Fruit fly (Drosophila melanogaster) whole organism, embryonic: Measurements from ENCODE around the gene klg.

ENCODE experiments used
- Abd-B ChIP-seq: fragments of 200-800 bp; sonication (Bioruptor generic); optimal IDR thresholded peaks from 2 replicates; lab custom pipeline; 2018; ENCODE audit warnings: missing biosample characterization, mild to moderate bottlenecking, missing genetic modification characterization, moderate library complexity
- Adf1 ChIP-seq: fragments of 200-800 bp; sonication (Bioruptor generic); IDR thresholded peaks from 2 replicates; pipeline ENCODE4 v1.3.6; 2022; ENCODE audit warnings: missing biosample characterization, missing genetic modification characterization
- Asciz ChIP-seq: fragments of 200-800 bp; sonication (Bioruptor generic); optimal IDR thresholded peaks from 2 replicates; lab custom pipeline; 2017; ENCODE audit warnings: missing biosample characterization, mild to moderate bottlenecking, missing genetic modification characterization, missing genetic modification reagents
- CG10366 ChIP-seq: fragments of 200-800 bp; sonication (Bioruptor generic); IDR thresholded peaks from 2 replicates; pipeline ENCODE4 v1.3.6; 2022; ENCODE audit warnings: missing biosample characterization, missing genetic modification characterization
- CG12219 ChIP-seq: fragments of 200-800 bp; sonication (Bioruptor generic); optimal IDR thresholded peaks from 3 replicates; lab custom pipeline; 2018; ENCODE audit warnings: missing biosample characterization, mild to moderate bottlenecking, missing genetic modification characterization
- CG12299 ChIP-seq: fragments of 200-800 bp; sonication (Bioruptor generic); optimal IDR thresholded peaks from 2 replicates; lab custom pipeline; 2018; ENCODE audit warnings: missing biosample characterization, mild to moderate bottlenecking, missing genetic modification characterization
- CG13296 ChIP-seq: fragments of 200-800 bp; sonication (Bioruptor generic); optimal IDR thresholded peaks from 3 replicates; lab custom pipeline; 2018; ENCODE audit warnings: missing biosample characterization, mild to moderate bottlenecking, missing genetic modification characterization
- CG14667 ChIP-seq: fragments of 200-800 bp; sonication (Bioruptor generic); IDR thresholded peaks from 2 replicates; pipeline ENCODE4 v1.3.6; 2022; ENCODE audit warnings: missing biosample characterization, missing genetic modification characterization
- CG15073 ChIP-seq: fragments of 200-800 bp; sonication (Bioruptor generic); optimal IDR thresholded peaks from 2 replicates; lab custom pipeline; 2016; ENCODE audit warnings: missing biosample characterization, missing genetic modification characterization
- CG17361 ChIP-seq: fragments of 200-800 bp; sonication (Bioruptor generic); IDR thresholded peaks from 3 replicates; pipeline ENCODE4 v1.3.6; 2022; ENCODE audit warnings: missing biosample characterization, missing genetic modification characterization
- CG18011 ChIP-seq: fragments of 200-800 bp; sonication (Bioruptor generic); optimal IDR thresholded peaks from 2 replicates; lab custom pipeline; 2017; ENCODE audit warnings: missing biosample characterization, missing genetic modification characterization, mild to moderate bottlenecking, moderate library complexity, missing genotype
- CG1832 ChIP-seq: fragments of 200-800 bp; sonication (Bioruptor generic); optimal IDR thresholded peaks from 2 replicates; lab custom pipeline; 2017; ENCODE audit warnings: missing biosample characterization, mild to moderate bottlenecking, missing genetic modification characterization, inconsistent platforms
- CG2678 ChIP-seq: fragments of 200-800 bp; sonication (Bioruptor generic); optimal IDR thresholded peaks from 3 replicates; lab custom pipeline; 2019; ENCODE audit warnings: missing biosample characterization, mild to moderate bottlenecking, missing genetic modification characterization, moderate library complexity
- CG3726 ChIP-seq: fragments of 200-800 bp; sonication (Bioruptor generic); IDR thresholded peaks from 3 replicates; pipeline ENCODE4, ENCODE4 v1.3.6; 2022; ENCODE audit warnings: missing biosample characterization, missing genetic modification characterization
- CG4854 ChIP-seq: fragments of 200-800 bp; sonication (Bioruptor generic); optimal IDR thresholded peaks from 2 replicates; lab custom pipeline; 2016; ENCODE audit warnings: missing biosample characterization, missing genetic modification characterization, inconsistent platforms
- CG6254 ChIP-seq: fragments of 200-800 bp; sonication (Bioruptor generic); optimal IDR thresholded peaks from 3 replicates; lab custom pipeline; 2017; ENCODE audit warnings: mild to moderate bottlenecking, missing biosample characterization, missing genetic modification reagents, missing genetic modification characterization
- CG8290 ChIP-seq, 3 experiments: fragments of 200-800 bp; sonication (Bioruptor generic); optimal IDR thresholded peaks; 2 replicates each; lab custom pipeline; 2016 to 2019; ENCODE audit warnings: missing biosample characterization in 3 of 3, missing genetic modification characterization in 3 of 3, mild to moderate bottlenecking in 2 of 3, moderate library complexity in 1 of 3
- CG9727 ChIP-seq: fragments of 200-800 bp; sonication (Bioruptor generic); optimal IDR thresholded peaks from 3 replicates; lab custom pipeline; 2017; ENCODE audit warnings: missing biosample characterization, mild to moderate bottlenecking, missing genetic modification characterization
- CG9817 ChIP-seq: fragments of 200-800 bp; sonication (Bioruptor generic); optimal IDR thresholded peaks from 2 replicates; lab custom pipeline; 2018; ENCODE audit warnings: missing biosample characterization, mild to moderate bottlenecking, missing genetic modification characterization, moderate library complexity
- Dip3 ChIP-seq: fragments of 200-800 bp; sonication (Bioruptor generic); optimal IDR thresholded peaks from 3 replicates; lab custom pipeline; 2016; ENCODE audit warnings: missing biosample characterization, missing genetic modification characterization
- Gug ChIP-seq: fragments of 200-800 bp; sonication (Bioruptor generic); IDR thresholded peaks from 4 replicates; pipeline ENCODE4 v1.3.6; 2022; ENCODE audit warnings: missing biosample characterization, missing genetic modification characterization
- H15 ChIP-seq: fragments of 200-800 bp; sonication (Bioruptor generic); IDR thresholded peaks from 3 replicates; pipeline ENCODE4 v1.3.6; 2022; ENCODE audit warnings: missing biosample characterization, missing genetic modification characterization
- HLH54F ChIP-seq: fragments of 200-800 bp; sonication (Bioruptor generic); optimal IDR thresholded peaks from 3 replicates; lab custom pipeline; 2016; ENCODE audit warnings: missing biosample characterization, missing genetic modification characterization
- Hmr ChIP-seq: fragments of 200-800 bp; sonication (Bioruptor generic); optimal IDR thresholded peaks from 3 replicates; lab custom pipeline; 2017; ENCODE audit warnings: mild to moderate bottlenecking, missing biosample characterization, missing genetic modification reagents, missing genetic modification characterization
- Hr78 ChIP-seq, 2 experiments: fragments of 200-800 bp in 1 of 2; fragments of >200 bp in 1 of 2; sonication (Bioruptor generic) in 1 of 2; optimal IDR thresholded peaks; 2 replicates each; lab custom pipeline; 2017 to 2019; ENCODE audit warnings: missing biosample characterization in 2 of 2, missing genetic modification characterization in 2 of 2, mild to moderate bottlenecking in 1 of 2, moderate library complexity in 1 of 2
- Meics ChIP-seq: fragments of 200-800 bp; sonication (Bioruptor generic); optimal IDR thresholded peaks from 2 replicates; lab custom pipeline; 2017; ENCODE audit warnings: missing biosample characterization, mild to moderate bottlenecking, missing genetic modification characterization
- NC2β ChIP-seq: fragments of 200-800 bp; sonication (Bioruptor generic); optimal IDR thresholded peaks from 2 replicates; lab custom pipeline; 2016; ENCODE audit warnings: missing biosample characterization, missing genetic modification characterization
- Neu2 ChIP-seq: fragments of 200-800 bp; sonication (Bioruptor generic); optimal IDR thresholded peaks from 3 replicates; lab custom pipeline; 2016; ENCODE audit warnings: missing biosample characterization, missing genetic modification characterization, borderline replicate concordance
- Optix ChIP-seq: fragments of 200-800 bp; sonication (Bioruptor generic); IDR thresholded peaks from 3 replicates; pipeline ENCODE4 v1.3.6; 2022; ENCODE audit warnings: missing biosample characterization, missing genetic modification characterization
- PHDP ChIP-seq: fragments of 200-800 bp; sonication (Bioruptor generic); optimal IDR thresholded peaks from 3 replicates; lab custom pipeline; 2018; ENCODE audit warnings: missing biosample characterization, mild to moderate bottlenecking, missing genetic modification characterization, moderate library complexity
- Tbp ChIP-seq: fragments of >200 bp; optimal IDR thresholded peaks from 2 replicates; lab custom pipeline; 2018; ENCODE audit warnings: missing biosample characterization, missing genetic modification characterization
- Trl ChIP-seq, 3 experiments: fragments of >200 bp in 2 of 3; fragments of 200-800 bp in 1 of 3; sonication (Bioruptor generic) in 1 of 3; optimal IDR thresholded peaks; 2 replicates in 1 of 3; 3 replicates in 2 of 3; lab custom pipeline; 2016 to 2017; ENCODE audit warnings: missing biosample characterization in 1 of 3, missing genetic modification characterization in 1 of 3
- Xbp1 ChIP-seq: fragments of 200-800 bp; sonication (Bioruptor generic); optimal IDR thresholded peaks from 3 replicates; lab custom pipeline; 2016; ENCODE audit warnings: missing biosample characterization, mild to moderate bottlenecking, missing genetic modification characterization
- ara ChIP-seq: fragments of 200-800 bp; sonication (Bioruptor generic); IDR thresholded peaks from 2 replicates; pipeline ENCODE4 v1.3.6; 2022; ENCODE audit warnings: missing biosample characterization, missing genetic modification characterization
- caup ChIP-seq: fragments of 200-800 bp; sonication (Bioruptor generic); optimal IDR thresholded peaks from 3 replicates; lab custom pipeline; 2017; ENCODE audit warnings: missing biosample characterization, mild to moderate bottlenecking, missing genetic modification characterization, moderate library complexity; ENCODE audit not compliant: severe bottlenecking
- fd102C ChIP-seq: fragments of 200-800 bp; sonication (Bioruptor generic); optimal IDR thresholded peaks from 2 replicates; lab custom pipeline; 2018; ENCODE audit warnings: missing biosample characterization, mild to moderate bottlenecking, missing genetic modification characterization, moderate library complexity
- gce ChIP-seq: fragments of 200-800 bp; sonication (Bioruptor generic); IDR thresholded peaks from 3 replicates; pipeline ENCODE4 v1.3.6; 2022; ENCODE audit warnings: missing biosample characterization, missing genetic modification characterization
- gro ChIP-seq: fragments of 200-800 bp; sonication (Bioruptor generic); optimal IDR thresholded peaks from 2 replicates; lab custom pipeline; 2016; ENCODE audit warnings: missing biosample characterization, missing genetic modification characterization
- insv ChIP-seq, 2 experiments: fragments of 200-800 bp; sonication (Bioruptor generic); optimal IDR thresholded peaks; 3 replicates each; lab custom pipeline; 2016 to 2018; ENCODE audit warnings: missing biosample characterization in 2 of 2, missing genetic modification characterization in 2 of 2
- jigr1 ChIP-seq: fragments of 200-800 bp; sonication (Bioruptor generic); IDR thresholded peaks from 3 replicates; pipeline ENCODE4 v1.3.6; 2022; ENCODE audit warnings: missing biosample characterization, missing genetic modification characterization
- mirr ChIP-seq: fragments of 200-800 bp; sonication (Bioruptor generic); optimal IDR thresholded peaks from 3 replicates; lab custom pipeline; 2018; ENCODE audit warnings: missing biosample characterization, mild to moderate bottlenecking, missing genetic modification characterization
- nom ChIP-seq: fragments of 200-800 bp; sonication (Bioruptor generic); optimal IDR thresholded peaks from 2 replicates; lab custom pipeline; 2017; ENCODE audit warnings: missing biosample characterization, missing genetic modification characterization, mild to moderate bottlenecking, moderate library complexity, missing genetic modification reagents
- onecut ChIP-seq: fragments of 200-800 bp; sonication (Bioruptor generic); IDR thresholded peaks from 2 replicates; pipeline ENCODE4 v1.3.6; 2022; ENCODE audit warnings: missing biosample characterization, missing genetic modification characterization
- prd ChIP-seq, 3 experiments: fragments of >200 bp in 2 of 3; fragments of 200-800 bp in 1 of 3; sonication (Bioruptor generic) in 1 of 3; optimal IDR thresholded peaks in 2 of 3; IDR thresholded peaks in 1 of 3; 2 replicates in 2 of 3; 3 replicates in 1 of 3; pipeline versions ENCODE4 v1.3.6 to Lab custom; 2017 to 2022; ENCODE audit warnings: missing biosample characterization in 1 of 3, missing genetic modification characterization in 1 of 3
- sna ChIP-seq: fragments of 200-800 bp; sonication (Bioruptor generic); IDR thresholded peaks from 2 replicates; pipeline ENCODE4 v1.3.6; 2022; ENCODE audit warnings: missing biosample characterization, missing genetic modification characterization; ENCODE audit not compliant: partially characterized antibody
- ssp ChIP-seq: fragments of 200-800 bp; sonication (Bioruptor generic); IDR thresholded peaks from 2 replicates; pipeline ENCODE4 v1.3.6; 2022; ENCODE audit warnings: missing biosample characterization, missing genetic modification characterization
- tio ChIP-seq: fragments of 200-800 bp; sonication (Bioruptor generic); optimal IDR thresholded peaks from 2 replicates; lab custom pipeline; 2017; ENCODE audit warnings: missing biosample characterization, missing genetic modification characterization, inconsistent platforms
- vnd ChIP-seq: fragments of 200-800 bp; sonication (Bioruptor generic); IDR thresholded peaks from 3 replicates; pipeline ENCODE4 v1.3.6; 2022; ENCODE audit warnings: missing biosample characterization, missing genetic modification characterization; ENCODE audit not compliant: partially characterized antibody
- zf30C ChIP-seq: fragments of 200-800 bp; sonication (Bioruptor generic); optimal IDR thresholded peaks from 3 replicates; lab custom pipeline; 2018; ENCODE audit warnings: missing biosample characterization, mild to moderate bottlenecking, missing genetic modification characterization

Gene klg

dm6 chr3R:22878416-22878815, 20.7 kb upstream of the klg start (continued):
- no peak for TF ChIP-seq CG8290 (GFP tag; optimal IDR thresholded peaks at IDR 0.05; lab: Kevin White, UChicago)
- peak in 1 of 2 experiments; percentile 29 for TF ChIP-seq CG8290 (tag; optimal IDR thresholded peaks at IDR 0.05; lab: Kevin White, UChicago)
- no peak for TF ChIP-seq CG18011 (GFP tag; lab: Kevin White, UChicago)
- no peak for TF ChIP-seq Tbp (GFP tag; lab: Kevin White, UChicago)
- TF ChIP-seq PHDP (tag; lab: Kevin White, UChicago), result peak; percentile 45
- no peak for TF ChIP-seq CG13296 (GFP tag; lab: Kevin White, UChicago)
- TF ChIP-seq NC2β (GFP tag; lab: Kevin White, UChicago), result no peak
- peak; percentile 55 for TF ChIP-seq onecut (GFP tag; lab: Robert Waterston, UW)
- no peak for TF ChIP-seq CG6254 (GFP tag; lab: Kevin White, UChicago)
- TF ChIP-seq nom, result no peak
- peak; percentile 40; the same call in 1 of the 2 replicates for TF ChIP-seq ara (GFP tag; lab: Robert Waterston, UW)
- TF ChIP-seq Hmr (GFP tag; lab: Kevin White, UChicago), result peak; percentile 32
- TF ChIP-seq Neu2 (GFP tag; lab: Kevin White, UChicago), result no peak
- no peak for TF ChIP-seq CG4854 (GFP tag; lab: Kevin White, UChicago)
- TF ChIP-seq CG15073, result no peak
- TF ChIP-seq H15, result peak; percentile 8; the same call in 1 of the 3 replicates
- TF ChIP-seq Optix (GFP tag; lab: Robert Waterston, UW), result no peak
- no peak for TF ChIP-seq CG3726 (GFP tag; lab: Robert Waterston, UW)
- TF ChIP-seq tio, result no peak
- no peak for TF ChIP-seq prd (optimal IDR thresholded peaks at IDR 0.05; lab: Kevin White, UChicago)
- peak; percentile 59; the same call in 2 of the 3 replicates for TF ChIP-seq prd (GFP tag; IDR thresholded peaks at IDR 0.05; lab: Robert Waterston, UW)
- no peak for TF ChIP-seq insv (GFP tag; optimal IDR thresholded peaks at IDR 0.05; lab: Kevin White, UChicago)
- no peak for TF ChIP-seq Adf1
- TF ChIP-seq zf30C, result no peak
- TF ChIP-seq ssp (GFP tag; lab: Robert Waterston, UW), result no peak
- TF ChIP-seq Dip3 (GFP tag; lab: Kevin White, UChicago), result no peak
- TF ChIP-seq Meics (GFP tag; lab: Kevin White, UChicago), result peak; percentile 0
- TF ChIP-seq Asciz (GFP tag; lab: Kevin White, UChicago), result peak; percentile 16
- TF ChIP-seq jigr1, result no peak
- no peak for TF ChIP-seq Gug (GFP tag; lab: Robert Waterston, UW)
- no peak for TF ChIP-seq HLH54F (GFP tag; lab: Kevin White, UChicago)
- TF ChIP-seq CG9727, result peak; percentile 64
- no peak for TF ChIP-seq mirr (GFP tag; lab: Kevin White, UChicago)
- no peak for TF ChIP-seq fd102C (GFP tag; lab: Kevin White, UChicago)
- TF ChIP-seq gro (GFP tag; lab: Kevin White, UChicago), result no peak
- no peak; the same call in 1 of the 2 replicates for TF ChIP-seq CG10366
- no peak for TF ChIP-seq CG12299
- no peak for TF ChIP-seq sna (GFP tag; lab: Robert Waterston, UW)
- TF ChIP-seq CG2678 (tag; lab: Kevin White, UChicago), result peak; percentile 67
- TF ChIP-seq gce (GFP tag; lab: Robert Waterston, UW), result no peak
- TF ChIP-seq Hr78 (GFP tag; optimal IDR thresholded peaks at IDR 0.05; lab: Kevin White, UChicago), result no peak
- TF ChIP-seq vnd (GFP tag; lab: Robert Waterston, UW), result no peak
- no peak for TF ChIP-seq Trl (optimal IDR thresholded peaks at IDR 0.05; lab: Kevin White, UChicago)
- TF ChIP-seq Trl (GFP tag; optimal IDR thresholded peaks at IDR 0.05; lab: Kevin White, UChicago), result no peak
- no peak for TF ChIP-seq CG9817 (tag; lab: Kevin White, UChicago)
- peak; percentile 50 for TF ChIP-seq CG12219 (GFP tag; lab: Kevin White, UChicago)
- peak; percentile 24 for TF ChIP-seq Xbp1 (GFP tag; lab: Kevin White, UChicago)
- peak; percentile 15 for TF ChIP-seq caup (GFP tag; lab: Kevin White, UChicago)
- TF ChIP-seq CG17361, result peak; percentile 73
- peak; percentile 38 for TF ChIP-seq Abd-B
- TF ChIP-seq CG14667 (GFP tag; lab: Robert Waterston, UW), result no peak
- no peak for TF ChIP-seq CG1832 (GFP tag; lab: Kevin White, UChicago)
